Worm (Caenorhabditis elegans) whole organism, L4 larva: ENCODE results near the gene nspc-1.
"Not testable (repeated sequence)": the region's sequence is repeated elsewhere in the genome, so short reads cannot be mapped to it uniquely, and the experiment has no call there.

Experiments
- D1046.2 ChIP-seq: fragments of 200-800 bp; sonication (Bioruptor generic); IDR thresholded peaks from 2 replicates; pipeline ENCODE4 v1.3.6; 2022; ENCODE audit warnings: missing genetic modification characterization, missing compliant biosample characterization
- F26F4.8 ChIP-seq: fragments of 200-800 bp; sonication (Bioruptor generic); conservative IDR thresholded peaks from 2 replicates; pipeline ENCODE4 v1.3.6; 2022; ENCODE audit warnings: missing genetic modification characterization, missing compliant biosample characterization
- Y75B8A.6 ChIP-seq: fragments of 200-800 bp; sonication (Bioruptor generic); IDR thresholded peaks from 2 replicates; pipeline ENCODE4 v1.3.6; 2022; ENCODE audit warnings: missing genetic modification reagents, missing genetic modification characterization, missing compliant biosample characterization
- ZK546.5 ChIP-seq, 2 experiments: sonication (generic microtip); optimal IDR thresholded peaks; 2 replicates each; lab custom pipeline; 2017; ENCODE audit warnings: missing biosample characterization in 2 of 2, missing genetic modification characterization in 2 of 2
- dpl-1 ChIP-seq: fragments of 150-350 bp; optimal IDR thresholded peaks from 2 replicates; lab custom pipeline; 2014; ENCODE audit warnings: missing biosample characterization, missing genetic modification reagents, missing genetic modification characterization
- fkh-10 ChIP-seq: fragments of 150-350 bp; optimal IDR thresholded peaks from 2 replicates; lab custom pipeline; 2014; ENCODE audit warnings: missing biosample characterization, missing genetic modification reagents, missing genetic modification characterization
- saeg-2 ChIP-seq: fragments of 200-800 bp; sonication (Bioruptor generic); IDR thresholded peaks from 2 replicates; pipeline ENCODE4 v1.3.6; 2022; ENCODE audit warnings: missing genetic modification reagents, missing genetic modification characterization, missing compliant biosample characterization
- snpc-4 ChIP-seq: fragments of 150-350 bp; optimal IDR thresholded peaks from 2 replicates; lab custom pipeline; 2014; ENCODE audit warnings: missing biosample characterization, missing genetic modification characterization
- ztf-11 ChIP-seq: fragments of 150-350 bp; optimal IDR thresholded peaks from 2 replicates; lab custom pipeline; 2014; ENCODE audit warnings: missing biosample characterization, missing genetic modification characterization

DNA sequence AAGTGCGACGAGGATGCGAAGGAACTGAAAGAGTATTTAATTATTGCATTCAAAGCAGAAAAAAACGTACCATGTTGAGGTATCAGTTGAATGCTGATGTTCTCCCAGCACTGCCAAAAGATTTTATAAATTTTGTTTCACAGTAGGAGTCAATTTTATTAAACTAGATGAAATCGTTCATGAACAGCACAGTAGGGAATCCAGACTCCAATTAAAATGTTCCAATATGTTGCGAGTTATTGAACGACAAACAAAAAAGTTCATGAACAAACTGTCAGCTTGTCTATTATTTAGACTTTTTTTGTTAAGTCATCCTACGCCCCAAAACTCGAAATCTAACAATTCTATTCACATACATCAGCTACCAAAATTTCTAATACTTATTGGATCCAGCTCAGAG, at the start of gene nspc-1:
- TF ChIP-seq Y75B8A.6 (GFP tag; lab: Robert Waterston, UW); saeg-2 (GFP tag; lab: Robert Waterston, UW); snpc-4 (tag; lab: Kevin White, UChicago); fkh-10 (GFP tag; lab: Kevin White, UChicago); dpl-1 (GFP tag; lab: Kevin White, UChicago); D1046.2 (GFP tag; lab: Robert Waterston, UW); F26F4.8 (GFP tag; lab: Robert Waterston, UW); ZK546.5 (tag; optimal IDR thresholded peaks at IDR 0.05; lab: Kevin White, UChicago); ztf-11 (tag; lab: Kevin White, UChicago): not testable (repeated sequence)
